Fruit fly (Drosophila melanogaster) whole organism, embryonic: ENCODE results near the gene QC.
A peak's percentile ranks its signal among the peaks of the same experiment; 100 is the strongest.

Experiments
- CG10147 ChIP-seq: fragments of 200-800 bp; sonication (Bioruptor generic); optimal IDR thresholded peaks from 2 replicates; lab custom pipeline; 2019; ENCODE audit warnings: missing biosample characterization, mild to moderate bottlenecking, missing genetic modification characterization, moderate library complexity
- CG2712 ChIP-seq: fragments of 200-800 bp; optimal IDR thresholded peaks from 3 replicates; lab custom pipeline; 2019; ENCODE audit warnings: missing biosample characterization, mild to moderate bottlenecking, missing genetic modification characterization, moderate library complexity
- Ssrp ChIP-seq: fragments of 200-800 bp; sonication (Bioruptor generic); optimal IDR thresholded peaks from 2 replicates; lab custom pipeline; 2018; ENCODE audit warnings: missing biosample characterization, mild to moderate bottlenecking, missing genetic modification characterization, moderate library complexity

DNA sequence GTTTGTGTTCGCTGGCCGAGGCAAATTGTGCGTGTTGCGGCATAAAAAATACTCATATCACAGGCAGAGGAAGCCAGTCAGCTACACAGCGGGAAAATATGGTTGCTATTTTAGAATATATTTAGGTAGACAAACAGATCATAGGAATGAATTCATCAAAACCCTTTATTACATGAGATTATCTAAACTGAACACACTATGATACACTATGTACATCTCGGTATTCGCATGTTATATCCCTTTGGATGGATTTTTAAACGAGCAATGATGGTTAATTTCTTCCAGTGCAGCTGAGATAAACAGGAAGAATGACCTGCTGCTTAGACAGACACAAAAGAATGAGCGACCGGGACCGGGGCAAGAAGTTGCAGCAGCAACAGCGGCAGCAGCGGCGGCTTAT lies 45.3 kb downstream of the QC start:
- TF ChIP-seq CG2712 (tag; lab: Kevin White, UChicago): peak; percentile 80
- peak; percentile 31 for TF ChIP-seq Ssrp
- no peak for TF ChIP-seq CG10147 (GFP tag; lab: Kevin White, UChicago)
